Fruit fly (Drosophila melanogaster) whole organism, wandering third instar larva: ENCODE data around the gene Ir10a.

ENCODE experiments used
- HLH106 ChIP-seq: fragments of 200-800 bp; optimal IDR thresholded peaks from 3 replicates; lab custom pipeline; 2019; ENCODE audit warnings: missing biosample characterization, mild to moderate bottlenecking, missing genetic modification characterization, moderate library complexity
- br ChIP-seq: fragments of 200-800 bp; sonication (Bioruptor generic); optimal IDR thresholded peaks from 2 replicates; lab custom pipeline; 2016; ENCODE audit warnings: missing biosample characterization, missing genetic modification characterization
- brk ChIP-seq: fragments of 200-800 bp; sonication (Bioruptor generic); optimal IDR thresholded peaks from 2 replicates; lab custom pipeline; 2016; ENCODE audit warnings: missing biosample characterization, mild to moderate bottlenecking, missing genetic modification characterization
- fru ChIP-seq: fragments of 200-800 bp; sonication (Bioruptor generic); optimal IDR thresholded peaks from 3 replicates; lab custom pipeline; 2016; ENCODE audit warnings: missing biosample characterization, mild to moderate bottlenecking, missing genetic modification characterization
- h ChIP-seq: fragments of 200-800 bp; sonication (Bioruptor generic); optimal IDR thresholded peaks from 3 replicates; lab custom pipeline; 2016; ENCODE audit warnings: missing biosample characterization, mild to moderate bottlenecking, missing genetic modification characterization
- jim ChIP-seq: fragments of 175-275, 200-325 bp; sonication (Bioruptor generic); optimal IDR thresholded peaks from 2 replicates; lab custom pipeline; 2016; ENCODE audit warnings: missing biosample characterization, mild to moderate bottlenecking, missing genetic modification characterization
- psq ChIP-seq: fragments of 200-800 bp; sonication (Bioruptor generic); optimal IDR thresholded peaks from 3 replicates; lab custom pipeline; 2017; ENCODE audit warnings: missing biosample characterization, mild to moderate bottlenecking, missing genetic modification characterization, moderate library complexity
- sv ChIP-seq: fragments of 200-800 bp; sonication (Bioruptor generic); optimal IDR thresholded peaks from 3 replicates; lab custom pipeline; 2016; ENCODE audit warnings: missing biosample characterization, missing genetic modification characterization

- TF ChIP-seq h (peak; percentile 58), HLH106 (tag; lab: Kevin White, UChicago) (peak; percentile 19), jim (GFP tag; lab: Kevin White, UChicago) (peak; percentile 48), brk (GFP tag; lab: Kevin White, UChicago) (no peak), psq (peak; percentile 0), fru (GFP tag; lab: Kevin White, UChicago) (peak; percentile 45), sv (no peak), br (GFP tag; lab: Kevin White, UChicago) (no peak)
Observed at dm6 chrX:11350505-11351327, 39.7 kb upstream of the Ir10a start, which contains the start of gene CG1737.
